Fruit fly (Drosophila melanogaster) whole organism, prepupa: ENCODE measurements around the gene Spn28Db.

Experiments
- Blimp-1 ChIP-seq: fragments of 200-800 bp; sonication (Bioruptor generic); optimal IDR thresholded peaks from 3 replicates; lab custom pipeline; 2017; ENCODE audit warnings: missing biosample characterization, missing genetic modification characterization, mild to moderate bottlenecking, moderate library complexity, missing genetic modification reagents
- CG11294 ChIP-seq: fragments of 200-800 bp; sonication (Bioruptor generic); IDR thresholded peaks from 2 replicates; pipeline ENCODE4 v1.3.6; 2022; ENCODE audit warnings: missing biosample characterization, missing genetic modification characterization
- CG16779 ChIP-seq: fragments of 200-800 bp; sonication (Bioruptor generic); optimal IDR thresholded peaks from 3 replicates; lab custom pipeline; 2017; ENCODE audit warnings: missing biosample characterization, mild to moderate bottlenecking, missing genetic modification characterization
- CG8319 ChIP-seq: fragments of 200-800 bp; sonication (Bioruptor generic); optimal IDR thresholded peaks from 3 replicates; lab custom pipeline; 2016; ENCODE audit warnings: missing biosample characterization, missing genetic modification characterization
- Eip93F ChIP-seq: fragments of 200-800 bp; sonication (Bioruptor generic); optimal IDR thresholded peaks from 2 replicates; lab custom pipeline; 2016; ENCODE audit warnings: missing biosample characterization, mild to moderate bottlenecking, missing genetic modification characterization
- Gug ChIP-seq: fragments of 200-800 bp; sonication (Bioruptor generic); IDR thresholded peaks from 2 replicates; pipeline ENCODE4 v1.3.6; 2022; ENCODE audit warnings: missing biosample characterization, missing genetic modification characterization
- OdsH ChIP-seq: fragments of 200-800 bp; sonication (Bioruptor generic); optimal IDR thresholded peaks from 3 replicates; lab custom pipeline; 2016; ENCODE audit warnings: missing biosample characterization, missing genetic modification characterization
- Sox102F ChIP-seq: fragments of 200-800 bp; sonication (Bioruptor generic); optimal IDR thresholded peaks from 2 replicates; lab custom pipeline; 2016; ENCODE audit warnings: missing biosample characterization, mild to moderate bottlenecking, missing genetic modification characterization
- Sox14 ChIP-seq: fragments of 200-800 bp; sonication (Bioruptor generic); optimal IDR thresholded peaks from 3 replicates; lab custom pipeline; 2016; ENCODE audit warnings: missing biosample characterization, missing genetic modification characterization
- spab ChIP-seq: fragments of 200-800 bp; sonication (Bioruptor generic); optimal IDR thresholded peaks from 2 replicates; lab custom pipeline; 2017; ENCODE audit warnings: missing biosample characterization, mild to moderate bottlenecking, missing genetic modification characterization, missing genetic modification reagents

dm6 chr2L:7871332-7871731, 19.2 kb downstream of the Spn28Db start, which contains the start of gene Proc:
- TF ChIP-seq CG8319 (GFP tag; lab: Kevin White, UChicago) (no peak), Eip93F (no peak), Blimp-1 (GFP tag; lab: Kevin White, UChicago) (no peak), spab (GFP tag; lab: Kevin White, UChicago) (no peak), Sox14 (GFP tag; lab: Kevin White, UChicago) (no peak), Sox102F (GFP tag; lab: Kevin White, UChicago) (no peak), Gug (GFP tag; lab: Robert Waterston, UW) (no peak), OdsH (no peak), CG16779 (tag; lab: Kevin White, UChicago) (no peak), CG11294 (GFP tag; lab: Robert Waterston, UW) (no peak)
